Worm (Caenorhabditis elegans): ENCODE measurements around the gene eif-2A.

eif-2A gene

ce11 chrII:10389038-10389437 is 27.6 kb upstream of the eif-2A start (continued):
- TF ChIP-seq Y67H2A.10 (GFP tag; conservative IDR thresholded peaks at IDR 0.05): no peak
- no peak for TF ChIP-seq Y56A3A.18 (GFP tag; IDR thresholded peaks at IDR 0.05)
- no peak for TF ChIP-seq C17E4.6 (GFP tag; IDR thresholded peaks at IDR 0.05)
- TF ChIP-seq unc-130 (GFP tag; optimal IDR thresholded peaks at IDR 0.05): no peak
- TF ChIP-seq attf-5 (GFP tag; optimal IDR thresholded peaks at IDR 0.05): peak; percentile 69
- no peak for TF ChIP-seq snpc-1.3 (tag; optimal IDR thresholded peaks at IDR 0.05; ENCODE audit: insufficient read depth)
- TF ChIP-seq nhr-27 (tag; optimal IDR thresholded peaks at IDR 0.05): no peak
- TF ChIP-seq xnd-1 (tag; optimal IDR thresholded peaks at IDR 0.05): no peak
- TF ChIP-seq aptf-2 (GFP tag; conservative IDR thresholded peaks at IDR 0.05): no peak
- TF ChIP-seq zfh-2 (GFP tag; conservative IDR thresholded peaks at IDR 0.05): no peak
- no peak for TF ChIP-seq ceh-40 (GFP tag; IDR thresholded peaks at IDR 0.05)
- TF ChIP-seq Y53G8AR.9 (GFP tag; conservative IDR thresholded peaks at IDR 0.05): peak; percentile 6; the same call in 1 of the 2 replicates
- TF ChIP-seq B0336.3 (GFP tag; IDR thresholded peaks at IDR 0.05): peak; percentile 49; the same call in 1 of the 2 replicates
- no peak for TF ChIP-seq ceh-100 (GFP tag; IDR thresholded peaks at IDR 0.05)
- no peak for TF ChIP-seq tbx-9 (tag; optimal IDR thresholded peaks at IDR 0.05; ENCODE audit: borderline replicate concordance)
- TF ChIP-seq akir-1 (GFP tag; optimal IDR thresholded peaks at IDR 0.05): no peak
- peak; percentile 43 for TF ChIP-seq K12H6.12 (tag; optimal IDR thresholded peaks at IDR 0.05)
- peak; percentile 75 for TF ChIP-seq lin-40 (tag; optimal IDR thresholded peaks at IDR 0.05)
- peak; percentile 8; the same call in 1 of the 2 replicates for TF ChIP-seq cebp-1 (GFP tag; IDR thresholded peaks at IDR 0.05)
- TF ChIP-seq cebp-1 (tag; optimal IDR thresholded peaks at IDR 0.05): peak; percentile 73
- no peak for TF ChIP-seq attf-6 (GFP tag; IDR thresholded peaks at IDR 0.05)
- no peak for TF ChIP-seq nfya-1 (tag; optimal IDR thresholded peaks at IDR 0.05; ENCODE audit: borderline replicate concordance, insufficient read depth)
- TF ChIP-seq ceh-27 (GFP tag; optimal IDR thresholded peaks at IDR 0.05): peak; percentile 65
- TF ChIP-seq sptf-2 (GFP tag; optimal IDR thresholded peaks at IDR 0.05): no peak
- TF ChIP-seq madf-6 (GFP tag; IDR thresholded peaks at IDR 0.05): no peak
- TF ChIP-seq fkh-3 (tag; optimal IDR thresholded peaks at IDR 0.05): no peak
- TF ChIP-seq F23B12.7 (tag; optimal IDR thresholded peaks at IDR 0.05; ENCODE audit: insufficient read depth): no peak
- no peak for TF ChIP-seq ztf-25 (GFP tag; IDR thresholded peaks at IDR 0.05)
- peak; percentile 82 for TF ChIP-seq pha-4 (tag; optimal IDR thresholded peaks at IDR 0.05)
- TF ChIP-seq hrde-1 (tag; optimal IDR thresholded peaks at IDR 0.05; ENCODE audit: borderline replicate concordance): no peak
- TF ChIP-seq somi-1 (GFP tag; optimal IDR thresholded peaks at IDR 0.05): peak; percentile 92
- TF ChIP-seq nfyb-1 (GFP tag; IDR thresholded peaks at IDR 0.05): peak; percentile 75; the same call in 1 of the 2 replicates
- TF ChIP-seq lir-1 (GFP tag; conservative IDR thresholded peaks at IDR 0.05): no peak
- TF ChIP-seq bed-2 (GFP tag; IDR thresholded peaks at IDR 0.05): no peak
- peak; percentile 56 for TF ChIP-seq ZK185.1 (tag; optimal IDR thresholded peaks at IDR 0.05; ENCODE audit: poor library complexity, severe bottlenecking)
- peak; percentile 64 to 67 for TF ChIP-seq let-607 (tag; optimal IDR thresholded peaks at IDR 0.05)
- no peak for TF ChIP-seq F33H1.4 (GFP tag; IDR thresholded peaks at IDR 0.05)
- TF ChIP-seq ets-4 (GFP tag; optimal IDR thresholded peaks at IDR 0.05): peak; percentile 59
- peak; percentile 18 for TF ChIP-seq tbp1 (GFP tag; optimal IDR thresholded peaks at IDR 0.05)
- TF ChIP-seq mcd-1 (GFP tag; IDR thresholded peaks at IDR 0.05): peak; percentile 34
- peak; percentile 52 for TF ChIP-seq madf-10 (tag; optimal IDR thresholded peaks at IDR 0.05)
- no peak for TF ChIP-seq ztf-18 (tag; optimal IDR thresholded peaks at IDR 0.05)
- TF ChIP-seq ama-1 (optimal IDR thresholded peaks at IDR 0.05): no peak
- no peak for TF ChIP-seq ama-1 (GFP tag; optimal IDR thresholded peaks at IDR 0.05)
- no peak for TF ChIP-seq lsl-1 (GFP tag; optimal IDR thresholded peaks at IDR 0.05)
- TF ChIP-seq gei-17 (GFP tag; optimal IDR thresholded peaks at IDR 0.05): peak; percentile 6
- TF ChIP-seq efl-1 (GFP tag; optimal IDR thresholded peaks at IDR 0.05): no peak
- TF ChIP-seq aptf-3 (GFP tag; IDR thresholded peaks at IDR 0.05): no peak
- peak; percentile 88 for TF ChIP-seq nhr-80 (tag; optimal IDR thresholded peaks at IDR 0.05)
